Fruit fly (Drosophila melanogaster) whole organism, embryonic: ENCODE results near the gene CG43980.

Source experiments
- CG10431 ChIP-seq: fragments of 200-800 bp; sonication (Bioruptor generic); optimal IDR thresholded peaks from 3 replicates; lab custom pipeline; 2018; ENCODE audit warnings: missing biosample characterization, mild to moderate bottlenecking, missing genetic modification characterization
- CG11560 ChIP-seq: fragments of 200-800 bp; sonication (Bioruptor generic); IDR thresholded peaks from 3 replicates; pipeline ENCODE4 v1.3.6; 2022; ENCODE audit warnings: missing biosample characterization, missing genetic modification characterization
- CG12155 ChIP-seq: fragments of 200-800 bp; sonication (Bioruptor generic); optimal IDR thresholded peaks from 3 replicates; lab custom pipeline; 2016; ENCODE audit warnings: missing biosample characterization, missing genetic modification characterization
- CG1233 ChIP-seq: fragments of 200-800 bp; sonication (Bioruptor generic); optimal IDR thresholded peaks from 4 replicates; lab custom pipeline; 2018; ENCODE audit warnings: missing biosample characterization, mild to moderate bottlenecking, missing genetic modification characterization
- CG14965 ChIP-seq: fragments of 200-800 bp; sonication (Bioruptor generic); optimal IDR thresholded peaks from 2 replicates; lab custom pipeline; 2016; ENCODE audit warnings: missing biosample characterization, missing genetic modification characterization, borderline replicate concordance
- CG15696 ChIP-seq: fragments of 200-800 bp; sonication (Bioruptor generic); optimal IDR thresholded peaks from 2 replicates; lab custom pipeline; 2019; ENCODE audit warnings: missing biosample characterization, mild to moderate bottlenecking, missing genetic modification characterization, moderate library complexity
- CG17802 ChIP-seq: fragments of 200-800 bp; sonication (Bioruptor generic); optimal IDR thresholded peaks from 2 replicates; lab custom pipeline; 2018; ENCODE audit warnings: missing biosample characterization, mild to moderate bottlenecking, missing genetic modification characterization, moderate library complexity
- CG3726 ChIP-seq: fragments of 200-800 bp; sonication (Bioruptor generic); IDR thresholded peaks from 3 replicates; pipeline ENCODE4, ENCODE4 v1.3.6; 2022; ENCODE audit warnings: missing biosample characterization, missing genetic modification characterization
- CG3838 ChIP-seq: fragments of 200-800 bp; sonication (Bioruptor generic); optimal IDR thresholded peaks from 3 replicates; lab custom pipeline; 2016; ENCODE audit warnings: missing biosample characterization, missing genetic modification characterization
- CG4617 ChIP-seq: fragments of 200-800 bp; sonication (Bioruptor generic); optimal IDR thresholded peaks from 3 replicates; lab custom pipeline; 2016; ENCODE audit warnings: missing biosample characterization, missing genetic modification characterization, borderline replicate concordance
- CG4854 ChIP-seq: fragments of 200-800 bp; sonication (Bioruptor generic); optimal IDR thresholded peaks from 2 replicates; lab custom pipeline; 2016; ENCODE audit warnings: missing biosample characterization, missing genetic modification characterization, inconsistent platforms
- CG5180 ChIP-seq: fragments of 200-800 bp; sonication (Bioruptor generic); optimal IDR thresholded peaks from 3 replicates; lab custom pipeline; 2017; ENCODE audit warnings: missing biosample characterization, missing genetic modification characterization, mild to moderate bottlenecking, moderate library complexity, missing genetic modification reagents
- CG5953 ChIP-seq: fragments of 200-800 bp; sonication (Bioruptor generic); IDR thresholded peaks from 2 replicates; pipeline ENCODE4 v1.3.6; 2022; ENCODE audit warnings: missing biosample characterization, missing genetic modification characterization
- CG6175 ChIP-seq: fragments of 200-800 bp; sonication (Bioruptor generic); IDR thresholded peaks from 3 replicates; pipeline ENCODE4 v1.3.6; 2022; ENCODE audit warnings: missing biosample characterization, missing genetic modification characterization
- CG6254 ChIP-seq: fragments of 200-800 bp; sonication (Bioruptor generic); optimal IDR thresholded peaks from 3 replicates; lab custom pipeline; 2017; ENCODE audit warnings: mild to moderate bottlenecking, missing biosample characterization, missing genetic modification reagents, missing genetic modification characterization
- D19B ChIP-seq: fragments of 200-800 bp; sonication (Bioruptor generic); optimal IDR thresholded peaks from 2 replicates; lab custom pipeline; 2017; ENCODE audit warnings: missing biosample characterization, mild to moderate bottlenecking, missing genetic modification characterization
- Dfd ChIP-seq, 2 experiments: fragments of >200 bp; optimal IDR thresholded peaks; 2 replicates each; lab custom pipeline; 2017; ENCODE audit warnings: missing biosample characterization in 2 of 2, missing genetic modification characterization in 2 of 2
- ERR ChIP-seq: fragments of 200-800 bp; sonication (Bioruptor generic); optimal IDR thresholded peaks from 2 replicates; lab custom pipeline; 2016; ENCODE audit warnings: missing biosample characterization, missing genetic modification characterization
- Ets65A ChIP-seq: fragments of 200-800 bp; sonication (Bioruptor generic); peaks from one replicate; lab custom pipeline; 2016; ENCODE audit warnings: missing biosample characterization, missing genetic modification characterization
- Mad ChIP-seq: fragments of 200-800 bp; sonication (Bioruptor generic); optimal IDR thresholded peaks from 2 replicates; lab custom pipeline; 2016; ENCODE audit warnings: missing biosample characterization, missing genetic modification characterization
- Nf-YB ChIP-seq: fragments of 200-800 bp; sonication (Bioruptor generic); optimal IDR thresholded peaks from 3 replicates; lab custom pipeline; 2019; ENCODE audit warnings: missing biosample characterization, mild to moderate bottlenecking, missing genetic modification characterization, moderate library complexity
- Nf-YC ChIP-seq: fragments of 200-800 bp; optimal IDR thresholded peaks from 3 replicates; lab custom pipeline; 2019; ENCODE audit warnings: missing biosample characterization, mild to moderate bottlenecking, missing genetic modification characterization, moderate library complexity
- Ssrp ChIP-seq: fragments of 200-800 bp; sonication (Bioruptor generic); optimal IDR thresholded peaks from 2 replicates; lab custom pipeline; 2018; ENCODE audit warnings: missing biosample characterization, mild to moderate bottlenecking, missing genetic modification characterization, moderate library complexity
- Stat92E ChIP-seq, 3 experiments: fragments of >200 bp in 2 of 3; fragments of 200-800 bp in 1 of 3; sonication (Bioruptor generic) in 1 of 3; optimal IDR thresholded peaks; 2 replicates each; lab custom pipeline; 2017 to 2019; ENCODE audit warnings: missing biosample characterization in 3 of 3, missing genetic modification characterization in 3 of 3, mild to moderate bottlenecking in 1 of 3, moderate library complexity in 1 of 3
- abd-A ChIP-seq: fragments of 200-800 bp; sonication (Bioruptor generic); optimal IDR thresholded peaks from 3 replicates; lab custom pipeline; 2019; ENCODE audit warnings: missing biosample characterization, mild to moderate bottlenecking, missing genetic modification characterization, moderate library complexity
- ara ChIP-seq: fragments of 200-800 bp; sonication (Bioruptor generic); IDR thresholded peaks from 2 replicates; pipeline ENCODE4 v1.3.6; 2022; ENCODE audit warnings: missing biosample characterization, missing genetic modification characterization
- bbx ChIP-seq: fragments of 200-800 bp; sonication (Bioruptor generic); IDR thresholded peaks from 2 replicates; pipeline ENCODE4 v1.3.6; 2022; ENCODE audit warnings: missing biosample characterization, missing genetic modification characterization; ENCODE audit not compliant: partially characterized antibody
- cad ChIP-seq: fragments of >200 bp; optimal IDR thresholded peaks from 2 replicates; lab custom pipeline; 2017; ENCODE audit warnings: missing biosample characterization, missing genetic modification characterization
- cg ChIP-seq: fragments of 200-800 bp; sonication (Bioruptor generic); optimal IDR thresholded peaks from 3 replicates; lab custom pipeline; 2019; ENCODE audit warnings: missing biosample characterization, mild to moderate bottlenecking, missing genetic modification characterization, moderate library complexity
- chinmo ChIP-seq: fragments of 200-800 bp; sonication (Bioruptor generic); IDR thresholded peaks from 4 replicates; pipeline ENCODE4 v1.3.6; 2022; ENCODE audit warnings: missing biosample characterization, missing genetic modification characterization; ENCODE audit not compliant: partially characterized antibody
- chm ChIP-seq: fragments of 200-800 bp; sonication (Bioruptor generic); IDR thresholded peaks from 2 replicates; pipeline ENCODE4 v1.3.6; 2022; ENCODE audit warnings: missing biosample characterization, missing genetic modification characterization
- gcm ChIP-seq: fragments of 200-800 bp; sonication (Bioruptor generic); optimal IDR thresholded peaks from 2 replicates; lab custom pipeline; 2019; ENCODE audit warnings: missing biosample characterization, mild to moderate bottlenecking, missing genetic modification characterization, moderate library complexity
- gt ChIP-seq: fragments of 200-800 bp; sonication (Bioruptor generic); IDR thresholded peaks from 2 replicates; pipeline ENCODE4 v1.3.6; 2022; ENCODE audit warnings: missing biosample characterization, missing genetic modification characterization
- nerfin-1 ChIP-seq: fragments of 200-800 bp; sonication (Bioruptor generic); optimal IDR thresholded peaks from 3 replicates; lab custom pipeline; 2019; ENCODE audit warnings: missing biosample characterization, mild to moderate bottlenecking, missing genetic modification characterization, moderate library complexity
- odd ChIP-seq: fragments of 200-800 bp; sonication (Bioruptor generic); optimal IDR thresholded peaks from 2 replicates; lab custom pipeline; 2017; ENCODE audit warnings: missing biosample characterization, mild to moderate bottlenecking, missing genetic modification characterization
- org-1 ChIP-seq: fragments of 200-800 bp; sonication (Bioruptor generic); optimal IDR thresholded peaks from 2 replicates; lab custom pipeline; 2017; ENCODE audit warnings: missing biosample characterization, missing genetic modification characterization
- otp ChIP-seq: fragments of 200-800 bp; sonication (Bioruptor generic); IDR thresholded peaks from 3 replicates; pipeline ENCODE4, ENCODE4 v1.3.6; 2022; ENCODE audit warnings: missing biosample characterization, missing genetic modification characterization
- pfk ChIP-seq: fragments of 200-800 bp; sonication (Bioruptor generic); optimal IDR thresholded peaks from 2 replicates; lab custom pipeline; 2018; ENCODE audit warnings: missing biosample characterization, mild to moderate bottlenecking, missing genetic modification characterization, moderate library complexity
- pros ChIP-seq: fragments of 200-800 bp; sonication (Bioruptor generic); optimal IDR thresholded peaks from 3 replicates; lab custom pipeline; 2019; ENCODE audit warnings: missing biosample characterization, mild to moderate bottlenecking, missing genetic modification characterization, moderate library complexity
- pum ChIP-seq: fragments of 200-800 bp; sonication (Bioruptor generic); optimal IDR thresholded peaks from 2 replicates; lab custom pipeline; 2016; ENCODE audit warnings: missing biosample characterization, missing genetic modification characterization
- run ChIP-seq: fragments of 200-800 bp; sonication (Bioruptor generic); optimal IDR thresholded peaks from 3 replicates; lab custom pipeline; 2018; ENCODE audit warnings: missing biosample characterization, mild to moderate bottlenecking, missing genetic modification characterization
- sqz ChIP-seq: fragments of 200-800 bp; sonication (Bioruptor generic); optimal IDR thresholded peaks from 3 replicates; lab custom pipeline; 2018; ENCODE audit warnings: missing biosample characterization, mild to moderate bottlenecking, missing genetic modification characterization
- tin ChIP-seq: fragments of 200-800 bp; sonication (Bioruptor generic); optimal IDR thresholded peaks from 3 replicates; lab custom pipeline; 2016; ENCODE audit warnings: missing biosample characterization, missing genetic modification characterization

Gene CG43980

DNA sequence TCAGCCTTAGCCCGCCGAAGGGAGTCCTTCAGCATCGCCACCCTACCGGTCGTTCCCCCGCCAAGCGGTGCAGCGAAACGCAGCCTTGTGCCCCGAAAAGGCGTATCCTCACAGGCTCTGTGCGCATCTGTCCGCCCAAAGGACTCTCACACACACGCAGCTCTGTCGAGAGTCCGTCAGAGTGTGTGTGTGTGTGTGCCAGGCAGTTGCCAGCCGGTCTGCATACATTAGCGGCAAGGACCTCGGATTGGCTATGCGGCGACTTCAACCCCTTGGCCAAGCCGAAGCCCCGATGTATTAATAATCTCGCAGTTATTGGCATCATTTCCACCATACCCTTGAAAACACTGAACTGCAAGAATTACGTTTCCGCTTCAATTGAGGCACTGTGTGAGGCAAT, 34.2 kb upstream of the CG43980 start:
- TF ChIP-seq D19B (GFP tag; lab: Kevin White, UChicago) (no peak), chm (GFP tag; lab: Robert Waterston, UW) (no peak), pfk (GFP tag; lab: Kevin White, UChicago) (no peak), pum (no peak), run (tag; lab: Kevin White, UChicago) (no peak), CG3838 (no peak), CG15696 (tag; lab: Kevin White, UChicago) (no peak), Nf-YC (tag; lab: Kevin White, UChicago) (peak; percentile 91), CG3726 (no peak), CG11560 (tag; lab: Robert Waterston, UW) (0 out of 3 replicates have a peak, but pooled peaks have one; percentile 37), nerfin-1 (tag; lab: Kevin White, UChicago) (peak; percentile 18), CG6175 (GFP tag; lab: Robert Waterston, UW) (0 out of 3 replicates have a peak, but pooled peaks have one; percentile 27), CG5180 (no peak), CG10431 (no peak), Stat92E (GFP tag; optimal IDR thresholded peaks at IDR 0.05; lab: Kevin White, UChicago) (no peak), ERR (GFP tag; lab: Kevin White, UChicago) (no peak), CG4854 (GFP tag; lab: Kevin White, UChicago) (no peak), chinmo (0 out of 4 replicates have a peak, but pooled peaks have one; percentile 24), odd (GFP tag; lab: Kevin White, UChicago) (no peak), Ets65A (GFP tag; lab: Kevin White, UChicago) (peak; percentile 25), Mad (no peak), otp (GFP tag; lab: Robert Waterston, UW) (no peak), abd-A (tag; lab: Kevin White, UChicago) (no peak), CG6254 (GFP tag; lab: Kevin White, UChicago) (no peak), ara (no peak), gcm (GFP tag; lab: Kevin White, UChicago) (no peak), Dfd (GFP tag; optimal IDR thresholded peaks at IDR 0.05; lab: Kevin White, UChicago) (no peak), org-1 (no peak), cg (GFP tag; lab: Kevin White, UChicago) (peak; percentile 64), CG1233 (no peak), sqz (GFP tag; lab: Kevin White, UChicago) (no peak), bbx (GFP tag; lab: Robert Waterston, UW) (no peak), CG12155 (GFP tag; lab: Kevin White, UChicago) (no peak), tin (GFP tag; lab: Kevin White, UChicago) (no peak), CG5953 (no peak), CG14965 (GFP tag; lab: Kevin White, UChicago) (no peak), CG4617 (GFP tag; lab: Kevin White, UChicago) (no peak), pros (GFP tag; lab: Kevin White, UChicago) (peak; percentile 60), gt (GFP tag; lab: Robert Waterston, UW) (no peak), cad (GFP tag; lab: Kevin White, UChicago) (no peak), Nf-YB (GFP tag; lab: Kevin White, UChicago) (peak; percentile 92), Ssrp (tag; lab: Kevin White, UChicago) (no peak), CG17802 (tag; lab: Kevin White, UChicago) (no peak)
